Fruit fly (Drosophila melanogaster): ENCODE measurements around the gene hyx.

Gene hyx

DNA sequence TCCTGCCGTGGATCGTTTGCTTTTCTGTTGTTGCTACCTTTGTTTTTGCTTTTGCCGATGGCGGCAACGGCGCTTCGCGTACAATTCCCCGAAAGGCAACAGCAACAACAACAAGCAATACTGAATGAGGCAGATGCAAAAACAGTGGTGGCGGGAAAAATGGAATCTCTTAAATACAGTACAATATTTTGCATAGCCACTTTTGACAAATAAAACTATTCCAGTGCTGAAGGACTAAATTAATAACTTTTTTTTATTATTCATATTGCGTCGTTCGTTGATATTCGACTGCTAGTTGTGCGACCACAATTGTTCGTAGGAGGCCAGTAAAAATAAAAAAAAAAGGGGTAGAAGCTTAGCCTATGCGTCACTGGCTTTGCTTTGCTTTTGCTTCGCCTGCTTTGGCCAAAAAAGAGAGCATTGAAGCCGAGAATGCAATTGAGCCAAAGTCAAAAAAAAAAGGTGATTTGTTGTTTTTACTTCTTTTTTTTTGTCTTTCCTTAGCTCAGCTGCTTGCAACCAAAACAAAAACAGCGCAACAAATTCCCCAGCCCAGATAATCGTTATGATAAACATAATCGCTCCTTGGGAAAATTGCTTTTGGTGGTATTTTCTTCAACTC is 6.7 kb upstream of the hyx start (continued):
- TF ChIP-seq Max (GFP tag; optimal IDR thresholded peaks at IDR 0.05): peak; percentile 77
- peak; percentile 75 for TF ChIP-seq CG10959 (GFP tag; IDR thresholded peaks at IDR 0.05)
- TF ChIP-seq CG6813 (GFP tag; optimal IDR thresholded peaks at IDR 0.05): peak; percentile 83
- TF ChIP-seq Taf1 (GFP tag; IDR thresholded peaks at IDR 0.05): peak; percentile 74
- TF ChIP-seq CG15696 (tag; optimal IDR thresholded peaks at IDR 0.05): no peak
- peak; percentile 67 for TF ChIP-seq emc (GFP tag; optimal IDR thresholded peaks at IDR 0.05)
- peak; percentile 55 for TF ChIP-seq Hand (GFP tag; optimal IDR thresholded peaks at IDR 0.05)
- no peak for TF ChIP-seq HLH4C (GFP tag; IDR thresholded peaks at IDR 0.05; ENCODE audit: partially characterized antibody)
- no peak for TF ChIP-seq nerfin-2 (GFP tag; IDR thresholded peaks at IDR 0.05; ENCODE audit: partially characterized antibody)
- TF ChIP-seq aop (GFP tag; IDR thresholded peaks at IDR 0.05): peak; percentile 62; the same call in 1 of the 2 replicates
- TF ChIP-seq Eip74EF (GFP tag; optimal IDR thresholded peaks at IDR 0.05): peak in 1 of 2 experiments; percentile 68
- TF ChIP-seq Blimp-1 (GFP tag; optimal IDR thresholded peaks at IDR 0.05): peak; percentile 87
- peak; percentile 87 for TF ChIP-seq CG14050 (GFP tag; IDR thresholded peaks at IDR 0.05)
- peak; percentile 88 for TF ChIP-seq HHEX (GFP tag; optimal IDR thresholded peaks at IDR 0.05)
- TF ChIP-seq corto (GFP tag; optimal IDR thresholded peaks at IDR 0.05): peak; percentile 95
- peak; percentile 71 for TF ChIP-seq CG11398 (GFP tag; optimal IDR thresholded peaks at IDR 0.05)
- TF ChIP-seq mirr (GFP tag; optimal IDR thresholded peaks at IDR 0.05): no peak
- TF ChIP-seq CG2712 (tag; optimal IDR thresholded peaks at IDR 0.05): peak; percentile 86
- TF ChIP-seq CG8924 (tag; optimal IDR thresholded peaks at IDR 0.05): peak; percentile 89
- peak; percentile 94 for TF ChIP-seq Ptx1 (GFP tag; IDR thresholded peaks at IDR 0.05)
- peak; percentile 82 for TF ChIP-seq CG6254 (GFP tag; optimal IDR thresholded peaks at IDR 0.05)
- no peak for TF ChIP-seq CG14965 (GFP tag; optimal IDR thresholded peaks at IDR 0.05; ENCODE audit: borderline replicate concordance)
- peak; percentile 87 for TF ChIP-seq Asciz (GFP tag; optimal IDR thresholded peaks at IDR 0.05)
- TF ChIP-seq GATAe (GFP tag; conservative IDR thresholded peaks at IDR 0.05): peak; percentile 30; the same call in 1 of the 2 replicates
- TF ChIP-seq cwo (GFP tag; optimal IDR thresholded peaks at IDR 0.05): peak; percentile 83
- peak; percentile 91 for TF ChIP-seq CG15269 (tag; optimal IDR thresholded peaks at IDR 0.05)
- TF ChIP-seq chn (GFP tag; optimal IDR thresholded peaks at IDR 0.05): peak; percentile 85
- TF ChIP-seq ATbp (GFP tag; optimal IDR thresholded peaks at IDR 0.05): peak; percentile 92
- no peak for TF ChIP-seq CG16813 (GFP tag; IDR thresholded peaks at IDR 0.05; ENCODE audit: partially characterized antibody)
- peak; percentile 79 for TF ChIP-seq CG9215 (GFP tag; IDR thresholded peaks at IDR 0.05)
- TF ChIP-seq sr (GFP tag; IDR thresholded peaks at IDR 0.05): peak; percentile 83
- peak; percentile 45 for TF ChIP-seq CG8944 (GFP tag; optimal IDR thresholded peaks at IDR 0.05)
- peak; percentile 40 for TF ChIP-seq CTCF (GFP tag; optimal IDR thresholded peaks at IDR 0.05)
- TF ChIP-seq run (tag; optimal IDR thresholded peaks at IDR 0.05): peak; percentile 79
- peak; percentile 79 for TF ChIP-seq CkIIα-i1 (GFP tag; IDR thresholded peaks at IDR 0.05)
- TF ChIP-seq stc (GFP tag; IDR thresholded peaks at IDR 0.05): peak; percentile 94
- TF ChIP-seq twi (tag; optimal IDR thresholded peaks at IDR 0.05): peak; percentile 43
- peak; percentile 84 for TF ChIP-seq CG17385 (GFP tag; optimal IDR thresholded peaks at IDR 0.05)
- peak; percentile 83 for TF ChIP-seq CG1603 (tag; optimal IDR thresholded peaks at IDR 0.05)
- TF ChIP-seq so (GFP tag; IDR thresholded peaks at IDR 0.05): peak; percentile 92
- peak; percentile 83 for TF ChIP-seq zfh2 (GFP tag; optimal IDR thresholded peaks at IDR 0.05)
- peak; percentile 80 for TF ChIP-seq CHES-1-like (GFP tag; optimal IDR thresholded peaks at IDR 0.05)
- peak; percentile 92 for TF ChIP-seq Dbx (GFP tag; IDR thresholded peaks at IDR 0.05)
- TF ChIP-seq ham (GFP tag; IDR thresholded peaks at IDR 0.05): no peak
- TF ChIP-seq unc-4 (GFP tag; IDR thresholded peaks at IDR 0.05; ENCODE audit: partially characterized antibody): no peak
- peak; percentile 87 for TF ChIP-seq ind (GFP tag; optimal IDR thresholded peaks at IDR 0.05)
- no peak for TF ChIP-seq CG13287 (GFP tag; IDR thresholded peaks at IDR 0.05; ENCODE audit: partially characterized antibody)
- TF ChIP-seq Gug (GFP tag; IDR thresholded peaks at IDR 0.05): peak; percentile 86
- peak; percentile 88 for TF ChIP-seq PHDP (tag; optimal IDR thresholded peaks at IDR 0.05)
